Fruit fly (Drosophila melanogaster) whole organism, embryonic: ENCODE measurements around the gene Pdcd4.
A peak's percentile ranks its signal among the peaks of the same experiment; 100 is the strongest.

Experiments
- Bdp1 ChIP-seq: fragments of 200-800 bp; sonication (Bioruptor generic); optimal IDR thresholded peaks from 3 replicates; lab custom pipeline; 2016; ENCODE audit warnings: missing biosample characterization, missing genetic modification characterization
- CG10147 ChIP-seq: fragments of 200-800 bp; sonication (Bioruptor generic); optimal IDR thresholded peaks from 2 replicates; lab custom pipeline; 2019; ENCODE audit warnings: missing biosample characterization, mild to moderate bottlenecking, missing genetic modification characterization, moderate library complexity
- CG10431 ChIP-seq: fragments of 200-800 bp; sonication (Bioruptor generic); optimal IDR thresholded peaks from 3 replicates; lab custom pipeline; 2018; ENCODE audit warnings: missing biosample characterization, mild to moderate bottlenecking, missing genetic modification characterization
- CG10959 ChIP-seq: fragments of 200-800 bp; sonication (Bioruptor generic); IDR thresholded peaks from 2 replicates; pipeline ENCODE4 v1.3.6; 2022; ENCODE audit warnings: missing biosample characterization, missing genetic modification characterization
- CG11093 ChIP-seq: fragments of 200-800 bp; sonication (Bioruptor generic); IDR thresholded peaks from 3 replicates; pipeline ENCODE4 v1.3.6; 2022; ENCODE audit warnings: missing biosample characterization, missing genetic modification characterization
- CG12744 ChIP-seq: fragments of 200-800 bp; sonication (Bioruptor generic); optimal IDR thresholded peaks from 2 replicates; lab custom pipeline; 2016; ENCODE audit warnings: missing biosample characterization, missing genetic modification characterization
- CG14050 ChIP-seq: fragments of 200-800 bp; sonication (Bioruptor generic); IDR thresholded peaks from 3 replicates; pipeline ENCODE4 v1.3.6; 2022; ENCODE audit warnings: missing biosample characterization, missing genetic modification characterization
- CG15514 ChIP-seq: fragments of 200-800 bp; sonication (Bioruptor generic); optimal IDR thresholded peaks from 3 replicates; lab custom pipeline; 2017; ENCODE audit warnings: missing biosample characterization, missing genetic modification characterization, mild to moderate bottlenecking, moderate library complexity, missing genetic modification reagents
- CG15601 ChIP-seq: fragments of 200-800 bp; sonication (Bioruptor generic); optimal IDR thresholded peaks from 3 replicates; lab custom pipeline; 2019; ENCODE audit warnings: missing biosample characterization, mild to moderate bottlenecking, missing genetic modification characterization, moderate library complexity
- CG1603 ChIP-seq: fragments of 200-800 bp; sonication (Bioruptor generic); optimal IDR thresholded peaks from 2 replicates; lab custom pipeline; 2019; ENCODE audit warnings: missing biosample characterization, mild to moderate bottlenecking, missing genetic modification characterization, moderate library complexity
- CG17361 ChIP-seq: fragments of 200-800 bp; sonication (Bioruptor generic); IDR thresholded peaks from 3 replicates; pipeline ENCODE4 v1.3.6; 2022; ENCODE audit warnings: missing biosample characterization, missing genetic modification characterization
- CG18619 ChIP-seq: fragments of 200-800 bp; sonication (Bioruptor generic); optimal IDR thresholded peaks from 3 replicates; lab custom pipeline; 2017; ENCODE audit warnings: missing biosample characterization, mild to moderate bottlenecking, missing genetic modification characterization
- CG2875 ChIP-seq: fragments of 200-800 bp; sonication (Bioruptor generic); optimal IDR thresholded peaks from 2 replicates; lab custom pipeline; 2017; ENCODE audit warnings: missing biosample characterization, mild to moderate bottlenecking, missing genetic modification characterization, missing genetic modification reagents
- CG32767 ChIP-seq: fragments of 200-800 bp; sonication (Bioruptor generic); IDR thresholded peaks from 2 replicates; pipeline ENCODE4 v1.3.6; 2022; ENCODE audit warnings: missing biosample characterization, missing genetic modification characterization
- CG4707 ChIP-seq: fragments of 200-800 bp; sonication (Bioruptor generic); optimal IDR thresholded peaks from 2 replicates; lab custom pipeline; 2018; ENCODE audit warnings: missing biosample characterization, mild to moderate bottlenecking, missing genetic modification characterization, moderate library complexity
- CG8281 ChIP-seq: fragments of 200-800 bp; sonication (Bioruptor generic); optimal IDR thresholded peaks from 2 replicates; lab custom pipeline; 2018; ENCODE audit warnings: missing biosample characterization, mild to moderate bottlenecking, missing genetic modification characterization, moderate library complexity
- Camta ChIP-seq: fragments of 200-800 bp; sonication (Bioruptor generic); optimal IDR thresholded peaks from 2 replicates; lab custom pipeline; 2016; ENCODE audit warnings: missing biosample characterization, missing genetic modification characterization
- Dip2 ChIP-seq: fragments of 200-800 bp; sonication (Bioruptor generic); IDR thresholded peaks from 2 replicates; pipeline ENCODE4 v1.3.6; 2022; ENCODE audit warnings: missing biosample characterization, missing genetic modification characterization
- Dip3 ChIP-seq: fragments of 200-800 bp; sonication (Bioruptor generic); optimal IDR thresholded peaks from 3 replicates; lab custom pipeline; 2016; ENCODE audit warnings: missing biosample characterization, missing genetic modification characterization
- Dref ChIP-seq: fragments of 200-800 bp; sonication (Bioruptor generic); IDR thresholded peaks from 2 replicates; pipeline ENCODE4 v1.3.6; 2022; ENCODE audit warnings: missing biosample characterization, missing genetic modification characterization
- Fer1 ChIP-seq: fragments of 200-800 bp; sonication (Bioruptor generic); optimal IDR thresholded peaks from 2 replicates; lab custom pipeline; 2017; ENCODE audit warnings: missing biosample characterization, mild to moderate bottlenecking, missing genetic modification characterization
- HmgD ChIP-seq: fragments of 200-800 bp; sonication (Bioruptor generic); optimal IDR thresholded peaks from 3 replicates; lab custom pipeline; 2016; ENCODE audit warnings: missing biosample characterization, missing genetic modification characterization
- MESR4 ChIP-seq: fragments of 200-800 bp; sonication (Bioruptor generic); optimal IDR thresholded peaks from 2 replicates; lab custom pipeline; 2018; ENCODE audit warnings: missing biosample characterization, mild to moderate bottlenecking, missing genetic modification characterization, moderate library complexity
- Med ChIP-seq: fragments of 200-800 bp; sonication (Bioruptor generic); peaks from one replicate; lab custom pipeline; 2016; ENCODE audit warnings: missing biosample characterization, missing genetic modification characterization, mild to moderate bottlenecking, inconsistent platforms, moderate library complexity
- Nf-YA ChIP-seq: fragments of 200-800 bp; sonication (Bioruptor generic); IDR thresholded peaks from 2 replicates; pipeline ENCODE4 v1.3.6; 2022; ENCODE audit warnings: missing biosample characterization, missing genetic modification characterization
- Pdp1 ChIP-seq, 2 experiments: fragments of 200-800 bp; sonication (Bioruptor generic); optimal IDR thresholded peaks; 3 replicates each; lab custom pipeline; 2016; ENCODE audit warnings: missing biosample characterization in 2 of 2, missing genetic modification characterization in 2 of 2, mild to moderate bottlenecking in 1 of 2, moderate library complexity in 1 of 2
- Rx ChIP-seq: fragments of 200-800 bp; sonication (Bioruptor generic); IDR thresholded peaks from 2 replicates; pipeline ENCODE4 v1.3.6; 2022; ENCODE audit warnings: missing biosample characterization, missing genetic modification characterization
- Xbp1 ChIP-seq: fragments of 200-800 bp; sonication (Bioruptor generic); optimal IDR thresholded peaks from 3 replicates; lab custom pipeline; 2016; ENCODE audit warnings: missing biosample characterization, mild to moderate bottlenecking, missing genetic modification characterization
- ara ChIP-seq: fragments of 200-800 bp; sonication (Bioruptor generic); IDR thresholded peaks from 2 replicates; pipeline ENCODE4 v1.3.6; 2022; ENCODE audit warnings: missing biosample characterization, missing genetic modification characterization
- bbx ChIP-seq: fragments of 200-800 bp; sonication (Bioruptor generic); IDR thresholded peaks from 2 replicates; pipeline ENCODE4 v1.3.6; 2022; ENCODE audit warnings: missing biosample characterization, missing genetic modification characterization; ENCODE audit not compliant: partially characterized antibody
- cg ChIP-seq: fragments of 200-800 bp; sonication (Bioruptor generic); optimal IDR thresholded peaks from 3 replicates; lab custom pipeline; 2019; ENCODE audit warnings: missing biosample characterization, mild to moderate bottlenecking, missing genetic modification characterization, moderate library complexity
- chif ChIP-seq, 2 experiments: fragments of 200-800 bp; sonication (Bioruptor generic); optimal IDR thresholded peaks; 3 replicates each; lab custom pipeline; 2016; ENCODE audit warnings: missing biosample characterization in 2 of 2, missing genetic modification characterization in 2 of 2
- chm ChIP-seq: fragments of 200-800 bp; sonication (Bioruptor generic); IDR thresholded peaks from 2 replicates; pipeline ENCODE4 v1.3.6; 2022; ENCODE audit warnings: missing biosample characterization, missing genetic modification characterization
- corto ChIP-seq: fragments of 200-800 bp; sonication (Bioruptor generic); optimal IDR thresholded peaks from 2 replicates; lab custom pipeline; 2016; ENCODE audit warnings: missing biosample characterization, mild to moderate bottlenecking, missing genetic modification characterization, moderate library complexity
- her ChIP-seq: fragments of 200-800 bp; sonication (Bioruptor generic); optimal IDR thresholded peaks from 2 replicates; lab custom pipeline; 2016; ENCODE audit warnings: missing biosample characterization, missing genetic modification characterization
- knrl ChIP-seq: fragments of 200-800 bp; sonication (Bioruptor generic); IDR thresholded peaks from 3 replicates; pipeline ENCODE4 v1.3.6; 2022; ENCODE audit warnings: missing biosample characterization, missing genetic modification characterization; ENCODE audit not compliant: partially characterized antibody
- luna ChIP-seq: fragments of 200-800 bp; sonication (Bioruptor generic); optimal IDR thresholded peaks from 2 replicates; lab custom pipeline; 2016; ENCODE audit warnings: missing biosample characterization, missing genetic modification characterization
- p53 ChIP-seq: fragments of 200-800 bp; sonication (Bioruptor generic); optimal IDR thresholded peaks from 2 replicates; lab custom pipeline; 2016; ENCODE audit warnings: missing biosample characterization, missing genetic modification characterization
- pzg ChIP-seq: fragments of 200-800 bp; sonication (Bioruptor generic); optimal IDR thresholded peaks from 3 replicates; lab custom pipeline; 2018; ENCODE audit warnings: missing biosample characterization, mild to moderate bottlenecking, missing genetic modification characterization, moderate library complexity
- sens ChIP-seq: fragments of 200-800 bp; sonication (Bioruptor generic); peaks from one replicate; lab custom pipeline; 2016; ENCODE audit warnings: missing biosample characterization, missing genetic modification characterization
- sima ChIP-seq: fragments of 200-800 bp; sonication (Bioruptor generic); optimal IDR thresholded peaks from 2 replicates; lab custom pipeline; 2016; ENCODE audit warnings: missing biosample characterization, missing genetic modification characterization
- tap ChIP-seq: fragments of 200-800 bp; optimal IDR thresholded peaks from 3 replicates; lab custom pipeline; 2019; ENCODE audit warnings: missing biosample characterization, mild to moderate bottlenecking, missing genetic modification characterization, moderate library complexity
- unc-4 ChIP-seq: fragments of 200-800 bp; sonication (Bioruptor generic); IDR thresholded peaks from 2 replicates; pipeline ENCODE4 v1.3.6; 2022; ENCODE audit warnings: missing biosample characterization, missing genetic modification characterization; ENCODE audit not compliant: partially characterized antibody
- vnd ChIP-seq: fragments of 200-800 bp; sonication (Bioruptor generic); IDR thresholded peaks from 3 replicates; pipeline ENCODE4 v1.3.6; 2022; ENCODE audit warnings: missing biosample characterization, missing genetic modification characterization; ENCODE audit not compliant: partially characterized antibody
- wdn ChIP-seq: fragments of 200-800 bp; sonication (Bioruptor generic); IDR thresholded peaks from 2 replicates; pipeline ENCODE4 v1.3.6; 2022; ENCODE audit warnings: missing biosample characterization, missing genetic modification characterization
- wek ChIP-seq: fragments of 200-800 bp; sonication (Bioruptor generic); optimal IDR thresholded peaks from 3 replicates; lab custom pipeline; 2018; ENCODE audit warnings: missing biosample characterization, mild to moderate bottlenecking, missing genetic modification characterization, moderate library complexity
- z ChIP-seq: fragments of 200-800 bp; sonication (Bioruptor generic); IDR thresholded peaks from 3 replicates; pipeline ENCODE4 v1.3.6; 2022; ENCODE audit warnings: missing biosample characterization, missing genetic modification characterization
- zen ChIP-seq: fragments of 200-800 bp; sonication (Bioruptor generic); optimal IDR thresholded peaks from 3 replicates; lab custom pipeline; 2018; ENCODE audit warnings: missing biosample characterization, mild to moderate bottlenecking, missing genetic modification characterization, moderate library complexity

The Pdcd4 gene

DNA sequence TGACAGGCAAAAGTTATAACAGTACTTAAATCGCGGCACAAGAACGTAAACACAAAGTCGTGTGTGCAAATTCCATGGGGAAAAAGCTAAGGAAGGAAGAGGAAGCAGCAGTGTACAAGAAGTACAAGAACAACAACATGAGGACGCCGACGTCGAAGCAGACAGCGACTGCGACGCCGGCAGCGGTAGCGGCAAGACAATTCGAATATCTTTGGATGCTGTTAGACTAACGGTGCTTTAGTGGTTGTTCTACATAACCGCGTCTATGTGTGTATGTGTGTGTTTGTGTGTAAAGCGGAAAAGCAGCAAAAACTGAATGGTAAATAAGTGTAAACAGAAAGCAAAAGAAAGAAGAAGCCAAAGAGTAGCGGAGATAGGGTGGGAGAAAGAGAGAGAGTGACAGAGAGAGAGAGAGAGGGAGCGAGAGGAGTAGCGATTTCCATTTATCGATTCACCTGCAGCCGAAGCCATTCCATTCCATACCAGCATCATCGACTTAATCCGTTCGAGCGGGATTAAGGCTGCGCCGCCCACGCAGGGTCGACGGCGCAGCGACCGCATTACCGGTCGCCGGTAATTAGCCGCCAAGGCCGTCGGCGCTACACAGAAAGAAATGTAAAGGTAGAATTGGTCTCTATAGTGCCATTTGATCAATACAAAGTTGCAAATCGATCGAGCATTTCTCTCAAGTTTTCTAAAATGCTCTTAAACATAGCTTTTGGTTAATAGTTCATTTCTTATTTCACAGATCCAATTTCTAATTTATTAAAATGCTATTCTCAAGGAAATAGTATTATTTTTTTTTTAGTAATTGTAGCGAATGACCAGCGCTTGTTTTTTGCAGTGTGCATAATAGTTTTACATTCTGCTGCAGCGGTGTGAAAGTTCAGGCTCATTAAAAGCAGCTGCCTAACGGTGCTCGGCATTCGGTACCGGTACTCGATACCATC is 29.0 kb upstream of the Pdcd4 start (continued):
- TF ChIP-seq CG10147: no peak
- no peak for TF ChIP-seq unc-4 (GFP tag; lab: Robert Waterston, UW)
- TF ChIP-seq ara: peak; percentile 14; the same call in 1 of the 2 replicates
- TF ChIP-seq corto (GFP tag; lab: Kevin White, UChicago): no peak
- TF ChIP-seq CG17361: peak; percentile 60; the same call in 2 of the 3 replicates
- 0 out of 2 replicates have a peak, but pooled peaks have one; percentile 39 for TF ChIP-seq CG10959 (GFP tag; lab: Robert Waterston, UW)
- TF ChIP-seq Xbp1 (GFP tag; lab: Kevin White, UChicago): peak; percentile 69
- TF ChIP-seq CG4707 (GFP tag; lab: Kevin White, UChicago): no peak
- peak; percentile 42 for TF ChIP-seq CG2875 (GFP tag; lab: Kevin White, UChicago)
- no peak for TF ChIP-seq luna
- peak; percentile 12 to 45 for TF ChIP-seq Pdp1 (GFP tag; optimal IDR thresholded peaks at IDR 0.05; lab: Kevin White, UChicago)
- TF ChIP-seq vnd: no peak
- no peak for TF ChIP-seq her (GFP tag; lab: Kevin White, UChicago)
- peak; percentile 18 for TF ChIP-seq tap (tag; lab: Kevin White, UChicago)
- no peak for TF ChIP-seq wdn (GFP tag; lab: Robert Waterston, UW)
- TF ChIP-seq Fer1: peak; percentile 18
- no peak for TF ChIP-seq chm (GFP tag; lab: Robert Waterston, UW)
- no peak for TF ChIP-seq CG1603 (tag; lab: Kevin White, UChicago)
- peak; percentile 77 for TF ChIP-seq Med (GFP tag; lab: Kevin White, UChicago)
- TF ChIP-seq CG15601 (tag; lab: Kevin White, UChicago): peak; percentile 26
- peak; percentile 32 for TF ChIP-seq CG8281 (tag; lab: Kevin White, UChicago)
- peak; percentile 4 for TF ChIP-seq Dip3
- TF ChIP-seq CG12744: no peak
- no peak for TF ChIP-seq Nf-YA (GFP tag; lab: Robert Waterston, UW)
- no peak for TF ChIP-seq p53 (GFP tag; lab: Kevin White, UChicago)
- TF ChIP-seq CG11093: no peak
- no peak for TF ChIP-seq bbx (GFP tag; lab: Robert Waterston, UW)
- no peak for TF ChIP-seq wek (GFP tag; lab: Kevin White, UChicago)
- TF ChIP-seq HmgD (GFP tag; lab: Kevin White, UChicago): no peak
- TF ChIP-seq knrl (GFP tag; lab: Robert Waterston, UW): no peak
- no peak for TF ChIP-seq sima (GFP tag; lab: Kevin White, UChicago)
- TF ChIP-seq CG15514 (GFP tag; lab: Kevin White, UChicago): peak; percentile 18
- TF ChIP-seq Rx: no peak
- peak; percentile 53 for TF ChIP-seq Camta (GFP tag; lab: Kevin White, UChicago)
- TF ChIP-seq sens (GFP tag; lab: Kevin White, UChicago): peak; percentile 93
- no peak for TF ChIP-seq Dip2 (GFP tag; lab: Robert Waterston, UW)
- no peak for TF ChIP-seq Dref (GFP tag; lab: Robert Waterston, UW)
- TF ChIP-seq CG14050 (GFP tag; lab: Robert Waterston, UW): peak; percentile 22; the same call in 1 of the 3 replicates
- no peak for TF ChIP-seq MESR4 (GFP tag; lab: Kevin White, UChicago)
- peak; percentile 69 for TF ChIP-seq zen (tag; lab: Kevin White, UChicago)
- no peak for TF ChIP-seq CG32767 (GFP tag; lab: Robert Waterston, UW)
- TF ChIP-seq pzg (GFP tag; lab: Kevin White, UChicago): no peak
- TF ChIP-seq CG18619 (GFP tag; lab: Kevin White, UChicago): peak; percentile 35
- TF ChIP-seq z (GFP tag; lab: Robert Waterston, UW): no peak
- no peak for TF ChIP-seq Bdp1
- TF ChIP-seq CG10431 (GFP tag; lab: Kevin White, UChicago): peak; percentile 27
- peak; percentile 46 to 50 for TF ChIP-seq chif (GFP tag; optimal IDR thresholded peaks at IDR 0.05; lab: Kevin White, UChicago)
- peak; percentile 63 for TF ChIP-seq cg (GFP tag; lab: Kevin White, UChicago)
